Worm (Caenorhabditis elegans): ENCODE results near the gene T28D6.4.

T28D6.4 gene

ce11 chrIII:11360156-11360555, at the start of gene T28D6.4:
Gene T28D6.4, plus strand, starts transcription at chrIII:11360456.
- TF ChIP-seq mec-3 (tag; optimal IDR thresholded peaks at IDR 0.05; ENCODE audit: borderline replicate concordance) (no peak), dmd-4 (tag; optimal IDR thresholded peaks at IDR 0.05; ENCODE audit: borderline replicate concordance) (no peak)

ce11 chrIII:11311466-11311865, 48.8 kb upstream of the T28D6.4 start, which contains the start of gene rab-35:
Gene rab-35, minus strand, starts transcription at chrIII:11311566.
- TF ChIP-seq ref-2 (tag; optimal IDR thresholded peaks at IDR 0.05) (no peak), K02D7.2 (tag; optimal IDR thresholded peaks at IDR 0.05) (no peak), rnt-1 (tag; optimal IDR thresholded peaks at IDR 0.05) (no peak), odd-2 (tag; optimal IDR thresholded peaks at IDR 0.05) (no peak), tbx-7 (tag; optimal IDR thresholded peaks at IDR 0.05) (no peak), hlh-6 (tag; optimal IDR thresholded peaks at IDR 0.05) (no peak), Y22D7AL.16 (tag; optimal IDR thresholded peaks at IDR 0.05) (no peak), K09A11.1 (tag; optimal IDR thresholded peaks at IDR 0.05; ENCODE audit: insufficient read depth) (no peak), hlh-30 (tag; optimal IDR thresholded peaks at IDR 0.05; ENCODE audit: insufficient read depth) (no peak), ceh-19 (GFP tag; optimal IDR thresholded peaks at IDR 0.05) (no peak), dmd-4 (tag; optimal IDR thresholded peaks at IDR 0.05; ENCODE audit: borderline replicate concordance) (no peak), madf-2 (tag; optimal IDR thresholded peaks at IDR 0.05) (no peak), C38D4.7 (GFP tag; optimal IDR thresholded peaks at IDR 0.05) (no peak), dve-1 (tag; optimal IDR thresholded peaks at IDR 0.05) (no peak)

ce11 chrIII:11317164-11317620, 43.1 kb upstream of the T28D6.4 start, which contains the start of gene mcm-10:
Gene mcm-10, plus strand, starts transcription at chrIII:11317570.
- TF ChIP-seq fkh-10 (GFP tag; optimal IDR thresholded peaks at IDR 0.05) = no peak
- no peak for TF ChIP-seq ceh-6 (GFP tag; optimal IDR thresholded peaks at IDR 0.05)
- TF ChIP-seq ttx-3 (tag; optimal IDR thresholded peaks at IDR 0.05) = peak; percentile 59
- peak; percentile 43 for TF ChIP-seq T23F11.4 (GFP tag; optimal IDR thresholded peaks at IDR 0.05)
- TF ChIP-seq dmd-4 (tag; optimal IDR thresholded peaks at IDR 0.05; ENCODE audit: borderline replicate concordance) = peak; percentile 73
- peak; percentile 85 for TF ChIP-seq unc-86 (tag; optimal IDR thresholded peaks at IDR 0.05)
- TF ChIP-seq unc-3 (GFP tag; conservative IDR thresholded peaks at IDR 0.05) = no peak
- peak; percentile 77 for TF ChIP-seq unc-3 (tag; optimal IDR thresholded peaks at IDR 0.05)
- peak; percentile 66 for TF ChIP-seq ceh-19 (GFP tag; optimal IDR thresholded peaks at IDR 0.05)
- TF ChIP-seq ets-4 (tag; optimal IDR thresholded peaks at IDR 0.05) = peak; percentile 95
- TF ChIP-seq ceh-45 (GFP tag; IDR thresholded peaks at IDR 0.05) = no peak
- peak; percentile 78 for TF ChIP-seq hlh-15 (tag; optimal IDR thresholded peaks at IDR 0.05)
- TF ChIP-seq ref-2 (tag; optimal IDR thresholded peaks at IDR 0.05) = peak; percentile 97
- peak; percentile 45 for TF ChIP-seq mec-3 (tag; optimal IDR thresholded peaks at IDR 0.05; ENCODE audit: borderline replicate concordance)
- TF ChIP-seq C08G9.2 (tag; optimal IDR thresholded peaks at IDR 0.05) = peak; percentile 95
- no peak for TF ChIP-seq K02D7.2 (tag; optimal IDR thresholded peaks at IDR 0.05)
- TF ChIP-seq gmeb-2 (tag; optimal IDR thresholded peaks at IDR 0.05) = peak; percentile 17
- no peak for TF ChIP-seq K09A11.1 (tag; optimal IDR thresholded peaks at IDR 0.05; ENCODE audit: insufficient read depth)
- TF ChIP-seq ceh-24 (tag; optimal IDR thresholded peaks at IDR 0.05) = peak; percentile 43
- TF ChIP-seq ceh-22 (tag; optimal IDR thresholded peaks at IDR 0.05) = no peak
- no peak for TF ChIP-seq syd-9 (tag; optimal IDR thresholded peaks at IDR 0.05)
- TF ChIP-seq npax-4 (tag; optimal IDR thresholded peaks at IDR 0.05) = peak; percentile 19
- TF ChIP-seq che-1 (tag; optimal IDR thresholded peaks at IDR 0.05) = peak; percentile 69
- no peak for TF ChIP-seq odd-2 (tag; optimal IDR thresholded peaks at IDR 0.05)
- TF ChIP-seq rnt-1 (tag; optimal IDR thresholded peaks at IDR 0.05) = peak; percentile 95
- peak; percentile 97 for TF ChIP-seq tbx-2 (tag; optimal IDR thresholded peaks at IDR 0.05)
- peak; percentile 83 for TF ChIP-seq ztf-16 (tag; optimal IDR thresholded peaks at IDR 0.05)
- TF ChIP-seq ceh-14 (tag; optimal IDR thresholded peaks at IDR 0.05) = peak; percentile 94
- no peak for TF ChIP-seq nhr-232 (tag; optimal IDR thresholded peaks at IDR 0.05)
- TF ChIP-seq elt-4 (tag; optimal IDR thresholded peaks at IDR 0.05) = no peak
- no peak for TF ChIP-seq nhr-11 (tag; optimal IDR thresholded peaks at IDR 0.05)
- TF ChIP-seq sox-2 (GFP tag; IDR thresholded peaks at IDR 0.05) = no peak
- peak; percentile 18 for TF ChIP-seq dve-1 (tag; optimal IDR thresholded peaks at IDR 0.05)
- TF ChIP-seq ceh-9 (tag; optimal IDR thresholded peaks at IDR 0.05) = no peak
- no peak for TF ChIP-seq lin-11 (tag; optimal IDR thresholded peaks at IDR 0.05)
- peak; percentile 80 for TF ChIP-seq F13H6.1 (tag; optimal IDR thresholded peaks at IDR 0.05)
- no peak for TF ChIP-seq hlh-30 (tag; optimal IDR thresholded peaks at IDR 0.05; ENCODE audit: insufficient read depth)
- TF ChIP-seq hlh-6 (tag; optimal IDR thresholded peaks at IDR 0.05) = peak; percentile 56
- TF ChIP-seq Y22D7AL.16 (tag; optimal IDR thresholded peaks at IDR 0.05) = peak; percentile 21
- TF ChIP-seq ceh-48 (tag; optimal IDR thresholded peaks at IDR 0.05) = peak; percentile 12
- TF ChIP-seq ceh-34 (tag; optimal IDR thresholded peaks at IDR 0.05) = peak; percentile 78
- TF ChIP-seq C38D4.7 (GFP tag; optimal IDR thresholded peaks at IDR 0.05) = peak; percentile 35
- TF ChIP-seq eyg-1 (tag; optimal IDR thresholded peaks at IDR 0.05) = no peak
- TF ChIP-seq ceh-18 (tag; optimal IDR thresholded peaks at IDR 0.05) = peak; percentile 79
